Worm (Caenorhabditis elegans): ENCODE measurements around the gene ZK856.16.

The ZK856.16 gene

ce11 chrV:10241121-10241803 lies 35.9 kb upstream of the ZK856.16 start, which contains the start of the genes C12D8.21 and col-148:
C12D8.21 (minus strand) TSS chrV:10241188.
col-148 (plus strand) TSS chrV:10241753.
- TF ChIP-seq nhr-237 (tag; optimal IDR thresholded peaks at IDR 0.05) (no peak), nhr-11 (tag; optimal IDR thresholded peaks at IDR 0.05) (no peak)

- no peak for TF ChIP-seq ztf-11 (tag; optimal IDR thresholded peaks at IDR 0.05)
- TF ChIP-seq nhr-11 (tag; optimal IDR thresholded peaks at IDR 0.05) = no peak
- TF ChIP-seq ceh-9 (tag; optimal IDR thresholded peaks at IDR 0.05) = no peak
- TF ChIP-seq zag-1 (tag; optimal IDR thresholded peaks at IDR 0.05) = no peak
- TF ChIP-seq elt-3 (tag; optimal IDR thresholded peaks at IDR 0.05) = no peak
- TF ChIP-seq nhr-12 (tag; optimal IDR thresholded peaks at IDR 0.05) = no peak
- no peak for TF ChIP-seq elt-2 (tag; optimal IDR thresholded peaks at IDR 0.05)
- no peak for TF ChIP-seq eor-1 (tag; optimal IDR thresholded peaks at IDR 0.05)
- TF ChIP-seq tbx-2 (tag; optimal IDR thresholded peaks at IDR 0.05) = no peak
- no peak for TF ChIP-seq nhr-23 (tag; optimal IDR thresholded peaks at IDR 0.05)
- no peak for TF ChIP-seq egl-5 (tag; optimal IDR thresholded peaks at IDR 0.05)
These were observed 34.5 kb upstream of the ZK856.16 start, which contains the start of gene fipr-8 for ce11 chrV:10239861-10240260. fipr-8 (minus strand) TSS chrV:10239961.

DNA sequence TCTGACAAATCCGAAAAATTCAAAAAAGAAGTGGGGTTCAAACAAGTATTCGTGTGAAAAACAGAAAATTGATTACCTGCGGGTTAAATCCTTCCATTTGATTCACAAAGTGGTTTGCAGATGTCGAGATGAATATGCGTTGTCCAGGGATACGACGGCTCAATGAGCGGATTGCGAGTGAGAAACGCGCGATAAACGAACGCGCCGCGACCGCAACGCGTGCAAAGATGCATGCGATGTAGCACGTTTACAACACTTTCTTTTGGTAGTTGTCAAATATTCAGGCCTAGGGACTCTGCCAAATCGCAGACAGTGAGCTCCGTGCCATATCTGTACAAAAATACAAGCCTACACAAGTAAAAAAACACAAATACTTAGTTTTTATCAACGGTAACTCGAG lies 33.3 kb upstream of the ZK856.16 start, which contains the start of gene fubl-1:
TSS of gene fubl-1 (minus strand) at position 202 of the 400 bp plus-strand sequence.
- TF ChIP-seq ztf-11 (tag; optimal IDR thresholded peaks at IDR 0.05) = no peak
- TF ChIP-seq eor-1 (tag; optimal IDR thresholded peaks at IDR 0.05) = no peak
- TF ChIP-seq snpc-4 (tag; optimal IDR thresholded peaks at IDR 0.05) = no peak
- TF ChIP-seq nhr-67 (tag; optimal IDR thresholded peaks at IDR 0.05) = no peak
- no peak for TF ChIP-seq fos-1 (tag; optimal IDR thresholded peaks at IDR 0.05)
- peak; percentile 50 for TF ChIP-seq nfya-1 (tag; optimal IDR thresholded peaks at IDR 0.05; ENCODE audit: insufficient read depth)
- no peak for TF ChIP-seq daf-12 (tag; optimal IDR thresholded peaks at IDR 0.05)
- no peak for TF ChIP-seq ceh-9 (tag; optimal IDR thresholded peaks at IDR 0.05)
- no peak for TF ChIP-seq nhr-76 (tag; optimal IDR thresholded peaks at IDR 0.05)
- no peak for TF ChIP-seq tbx-2 (tag; optimal IDR thresholded peaks at IDR 0.05)
- no peak for TF ChIP-seq skn-1 (tag; optimal IDR thresholded peaks at IDR 0.05)
- TF ChIP-seq pqm-1 (tag; optimal IDR thresholded peaks at IDR 0.05) = no peak
- TF ChIP-seq lin-39 (tag; optimal IDR thresholded peaks at IDR 0.05) = peak; percentile 61
- no peak for TF ChIP-seq unc-62 (GFP tag; optimal IDR thresholded peaks at IDR 0.05)
- TF ChIP-seq ceh-16 (tag; optimal IDR thresholded peaks at IDR 0.05) = no peak
- TF ChIP-seq nhr-11 (tag; optimal IDR thresholded peaks at IDR 0.05) = no peak
- no peak for TF ChIP-seq nhr-43 (tag; optimal IDR thresholded peaks at IDR 0.05; ENCODE audit: poor library complexity, severe bottlenecking)
- TF ChIP-seq elt-3 (tag; optimal IDR thresholded peaks at IDR 0.05) = no peak
- peak; percentile 73 for TF ChIP-seq lin-15B (tag; optimal IDR thresholded peaks at IDR 0.05)
- TF ChIP-seq pha-4 (tag; optimal IDR thresholded peaks at IDR 0.05) = peak; percentile 6
- peak; percentile 2 for TF ChIP-seq elt-2 (tag; optimal IDR thresholded peaks at IDR 0.05)
- TF ChIP-seq egl-27 (tag; optimal IDR thresholded peaks at IDR 0.05) = no peak
- no peak for TF ChIP-seq nhr-23 (tag; optimal IDR thresholded peaks at IDR 0.05)
- TF ChIP-seq hmg-11 (tag; optimal IDR thresholded peaks at IDR 0.05) = peak; percentile 9
- TF ChIP-seq sea-2 (GFP tag; optimal IDR thresholded peaks at IDR 0.05) = no peak
- TF ChIP-seq ama-1 (optimal IDR thresholded peaks at IDR 0.05) = peak; percentile 39
- TF ChIP-seq unc-39 (tag; optimal IDR thresholded peaks at IDR 0.05) = no peak

- TF ChIP-seq ama-1 (optimal IDR thresholded peaks at IDR 0.05) (peak; percentile 6), nhr-23 (tag; optimal IDR thresholded peaks at IDR 0.05) (no peak)
These were observed 32.6 kb upstream of the ZK856.16 start for ce11 chrV:10237959-10238444.

ce11 chrV:10237171-10237570 lies 31.8 kb upstream of the ZK856.16 start:
- no peak for TF ChIP-seq fkh-10 (GFP tag; optimal IDR thresholded peaks at IDR 0.05)
- TF ChIP-seq hmg-11 (tag; optimal IDR thresholded peaks at IDR 0.05) = no peak
- TF ChIP-seq aly-2 (tag; optimal IDR thresholded peaks at IDR 0.05) = no peak
- no peak for TF ChIP-seq sea-2 (GFP tag; optimal IDR thresholded peaks at IDR 0.05)
- TF ChIP-seq nhr-11 (tag; optimal IDR thresholded peaks at IDR 0.05) = no peak
